Fruit fly (Drosophila melanogaster) whole organism, adult: ENCODE results near the gene CG14721.

ENCODE experiments used
- CG11617 ChIP-seq: fragments of 200-800 bp; sonication (Bioruptor generic); optimal IDR thresholded peaks from 2 replicates; lab custom pipeline; 2017; ENCODE audit warnings: mild to moderate bottlenecking, missing biosample characterization, missing genetic modification reagents, missing genetic modification characterization
- CG12768 ChIP-seq: fragments of 200-800 bp; sonication (Bioruptor generic); optimal IDR thresholded peaks from 2 replicates; lab custom pipeline; 2017; ENCODE audit warnings: missing biosample characterization, missing genetic modification characterization, mild to moderate bottlenecking, moderate library complexity, missing genetic modification reagents
- CG14711 ChIP-seq: fragments of 200-800 bp; sonication (Bioruptor generic); optimal IDR thresholded peaks from 2 replicates; lab custom pipeline; 2018; ENCODE audit warnings: missing biosample characterization, mild to moderate bottlenecking, missing genetic modification characterization, moderate library complexity
- CG1620 ChIP-seq: fragments of 200-800 bp; sonication (Bioruptor generic); optimal IDR thresholded peaks from 2 replicates; lab custom pipeline; 2016; ENCODE audit warnings: missing biosample characterization, missing genetic modification characterization
- CG33017 ChIP-seq: fragments of 200-800 bp; sonication (Bioruptor generic); optimal IDR thresholded peaks from 2 replicates; lab custom pipeline; 2018; ENCODE audit warnings: missing biosample characterization, mild to moderate bottlenecking, missing genetic modification characterization, moderate library complexity
- CG5204 ChIP-seq: fragments of 200-800 bp; sonication (Bioruptor generic); optimal IDR thresholded peaks from 2 replicates; lab custom pipeline; 2016; ENCODE audit warnings: missing biosample characterization, missing genetic modification characterization
- CG7045 ChIP-seq: fragments of 200-800 bp; sonication (Bioruptor generic); optimal IDR thresholded peaks from 2 replicates; lab custom pipeline; 2017; ENCODE audit warnings: missing biosample characterization, mild to moderate bottlenecking, missing genetic modification characterization
- CG7101 ChIP-seq: fragments of 200-800 bp; sonication (Bioruptor generic); optimal IDR thresholded peaks from 2 replicates; lab custom pipeline; 2018; ENCODE audit warnings: missing biosample characterization, mild to moderate bottlenecking, missing genetic modification characterization, moderate library complexity
- Clk ChIP-seq: fragments of 200-800 bp; sonication (Bioruptor generic); optimal IDR thresholded peaks from 2 replicates; lab custom pipeline; 2017; ENCODE audit warnings: missing biosample characterization, missing genetic modification characterization
- Crg-1 ChIP-seq: fragments of 200-800 bp; sonication (Bioruptor generic); optimal IDR thresholded peaks from 2 replicates; lab custom pipeline; 2016; ENCODE audit warnings: missing biosample characterization, missing genetic modification characterization
- Hr96 ChIP-seq: fragments of 200-800 bp; sonication (Bioruptor generic); optimal IDR thresholded peaks from 2 replicates; lab custom pipeline; 2016; ENCODE audit warnings: missing biosample characterization, missing genetic modification characterization
- Mnt ChIP-seq: fragments of 200-800 bp; sonication (Bioruptor generic); optimal IDR thresholded peaks from 2 replicates; lab custom pipeline; 2016; ENCODE audit warnings: missing biosample characterization, mild to moderate bottlenecking, missing genetic modification characterization
- bab1 ChIP-seq: fragments of 200-800 bp; sonication (Bioruptor generic); optimal IDR thresholded peaks from 3 replicates; lab custom pipeline; 2019; ENCODE audit warnings: missing biosample characterization, mild to moderate bottlenecking, missing genetic modification characterization, moderate library complexity
- cic ChIP-seq: fragments of 200-800 bp; sonication (Bioruptor generic); optimal IDR thresholded peaks from 2 replicates; lab custom pipeline; 2017; ENCODE audit warnings: missing biosample characterization, mild to moderate bottlenecking, missing genetic modification characterization, moderate library complexity
- cnc ChIP-seq, 2 experiments: fragments of >200 bp; optimal IDR thresholded peaks; 2 replicates each; lab custom pipeline; 2017
- kay ChIP-seq: fragments of 200-800 bp; sonication (Bioruptor generic); peaks from one replicate; lab custom pipeline; 2016; ENCODE audit warnings: missing biosample characterization, missing genetic modification characterization, borderline replicate concordance
- ovo ChIP-seq: fragments of 200-800 bp; sonication (Bioruptor generic); optimal IDR thresholded peaks from 2 replicates; lab custom pipeline; 2016; ENCODE audit warnings: missing biosample characterization, missing genetic modification characterization
- pad ChIP-seq: fragments of 200-800 bp; sonication (Bioruptor generic); optimal IDR thresholded peaks from 3 replicates; lab custom pipeline; 2017; ENCODE audit warnings: missing biosample characterization, missing genetic modification characterization, mild to moderate bottlenecking, moderate library complexity, missing genetic modification reagents
- tj ChIP-seq: fragments of 200-800 bp; sonication (Bioruptor generic); optimal IDR thresholded peaks from 3 replicates; lab custom pipeline; 2017; ENCODE audit warnings: missing biosample characterization, mild to moderate bottlenecking, missing genetic modification characterization, moderate library complexity
- toe ChIP-seq: fragments of 200-800 bp; sonication (Bioruptor generic); optimal IDR thresholded peaks from 2 replicates; lab custom pipeline; 2016; ENCODE audit warnings: missing biosample characterization, missing genetic modification characterization

Gene CG14721

dm6 chr3R:11771492-11771891, 36.2 kb downstream of the CG14721 start:
- TF ChIP-seq ovo (GFP tag; lab: Kevin White, UChicago) (no peak), CG7101 (tag; lab: Kevin White, UChicago) (no peak), CG7045 (GFP tag; lab: Kevin White, UChicago) (no peak), cic (GFP tag; lab: Kevin White, UChicago) (no peak), Mnt (no peak), CG12768 (GFP tag; lab: Kevin White, UChicago) (no peak), CG14711 (tag; lab: Kevin White, UChicago) (no peak), cnc (optimal IDR thresholded peaks at IDR 0.05; lab: Kevin White, UChicago) (no peak), Crg-1 (GFP tag; lab: Kevin White, UChicago) (no peak), CG11617 (GFP tag; lab: Kevin White, UChicago) (no peak), bab1 (GFP tag; lab: Kevin White, UChicago) (no peak), toe (no peak), CG5204 (no peak)

DNA sequence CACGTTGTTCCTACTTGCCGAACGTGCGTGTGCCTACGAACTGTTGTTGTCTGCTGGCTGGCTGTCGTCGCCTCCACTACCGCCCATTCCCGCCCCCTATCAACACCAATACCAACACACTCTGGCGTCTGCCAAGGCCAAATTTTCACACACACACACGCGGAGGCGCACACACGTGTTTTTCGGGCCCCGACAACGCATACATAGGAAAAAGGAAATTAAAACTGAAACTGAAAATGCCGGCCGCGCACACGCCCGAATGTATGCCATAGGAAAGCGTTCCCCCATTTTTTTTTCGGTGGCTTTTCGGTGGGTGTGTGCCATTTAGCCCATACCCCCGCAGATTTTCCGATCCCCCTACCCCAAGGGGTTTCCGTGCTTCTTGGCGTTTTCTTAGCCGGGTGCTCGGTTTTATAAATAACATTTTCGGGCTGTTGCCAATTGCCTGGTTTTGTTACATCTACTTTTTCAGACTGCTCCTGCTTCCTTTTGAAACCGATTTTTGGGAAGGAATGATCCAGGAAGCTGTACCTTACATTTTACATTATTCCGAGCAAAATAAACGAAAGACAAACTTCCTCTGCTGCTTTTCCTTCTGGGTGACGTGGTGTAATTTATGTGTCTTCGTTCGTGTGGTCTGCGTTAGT, 37.1 kb downstream of the CG14721 start:
- TF ChIP-seq CG11617 (GFP tag; lab: Kevin White, UChicago) (no peak), CG12768 (GFP tag; lab: Kevin White, UChicago) (no peak), kay (GFP tag; lab: Kevin White, UChicago) (peak; percentile 13), Clk (GFP tag; lab: Kevin White, UChicago) (no peak), Mnt (peak; percentile 20)

DNA sequence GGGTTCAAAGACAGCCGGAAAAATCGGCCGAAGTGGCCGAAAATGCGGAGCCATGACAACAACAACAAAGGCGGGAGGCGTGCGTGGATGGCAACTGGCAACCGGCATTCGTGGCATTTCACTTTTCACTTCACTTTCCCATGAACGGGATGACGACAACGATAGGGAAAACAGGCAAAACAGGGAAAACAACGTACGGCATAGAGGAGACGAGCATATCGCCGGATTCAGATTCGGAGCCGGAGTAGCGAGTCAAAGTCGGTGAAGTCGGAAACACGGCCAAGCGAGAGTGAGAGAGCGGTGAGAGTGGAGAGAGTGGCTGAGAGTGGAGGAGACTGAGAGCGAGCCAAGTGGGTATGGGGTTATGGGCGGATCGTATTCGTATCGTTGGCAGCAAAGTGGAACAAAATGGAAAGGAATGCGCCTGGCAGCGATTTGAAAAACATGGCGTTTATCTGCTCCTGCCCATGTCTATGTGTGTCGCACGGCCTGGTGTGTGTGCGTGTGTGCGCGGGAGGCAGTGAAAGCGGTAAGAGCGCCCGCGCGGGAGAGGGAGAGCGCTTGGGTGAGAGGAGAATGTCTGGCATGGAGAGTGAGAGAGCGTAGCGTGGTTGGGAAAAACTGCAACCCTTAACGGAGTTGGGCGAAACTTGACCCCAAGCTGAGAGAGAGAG, 38.2 kb downstream of the CG14721 start:
- no peak for TF ChIP-seq CG11617 (GFP tag; lab: Kevin White, UChicago)

dm6 chr3R:11773999-11774397, 38.8 kb downstream of the CG14721 start:
- peak; percentile 63 for TF ChIP-seq CG11617 (GFP tag; lab: Kevin White, UChicago)
- TF ChIP-seq CG14711 (tag; lab: Kevin White, UChicago): peak; percentile 57
- peak; percentile 58 for TF ChIP-seq CG12768 (GFP tag; lab: Kevin White, UChicago)
- TF ChIP-seq Clk (GFP tag; lab: Kevin White, UChicago): peak; percentile 9
- peak; percentile 79 for TF ChIP-seq CG7045 (GFP tag; lab: Kevin White, UChicago)
- TF ChIP-seq CG33017 (tag; lab: Kevin White, UChicago): peak; percentile 84
- no peak for TF ChIP-seq kay (GFP tag; lab: Kevin White, UChicago)
- TF ChIP-seq CG7101 (tag; lab: Kevin White, UChicago): peak; percentile 63
- no peak for TF ChIP-seq bab1 (GFP tag; lab: Kevin White, UChicago)
- peak; percentile 39 for TF ChIP-seq pad (GFP tag; lab: Kevin White, UChicago)

DNA sequence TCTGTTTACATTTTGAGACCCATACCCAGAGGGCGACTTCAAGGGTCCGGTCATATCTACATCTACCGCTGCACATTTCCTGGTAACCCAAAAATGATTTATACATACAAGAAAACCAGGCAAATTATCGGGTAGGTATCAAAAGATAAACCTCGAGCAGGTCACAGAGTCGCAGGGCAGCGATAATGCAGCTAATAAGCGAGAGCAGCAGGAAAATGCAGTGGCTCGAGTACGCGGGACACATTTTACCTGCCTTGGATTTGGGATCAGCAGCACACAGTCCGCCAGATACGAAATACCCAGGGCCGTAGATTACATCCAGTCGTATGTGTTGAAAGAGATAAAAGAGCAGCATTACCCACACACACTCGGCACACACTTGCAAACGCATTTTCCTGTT, 40.0 kb downstream of the CG14721 start:
- TF ChIP-seq CG33017 (tag; lab: Kevin White, UChicago): no peak
- no peak for TF ChIP-seq Crg-1 (GFP tag; lab: Kevin White, UChicago)
- TF ChIP-seq Hr96 (GFP tag; lab: Kevin White, UChicago): no peak
- no peak for TF ChIP-seq pad (GFP tag; lab: Kevin White, UChicago)
- TF ChIP-seq CG14711 (tag; lab: Kevin White, UChicago): no peak
- TF ChIP-seq toe: no peak
- no peak for TF ChIP-seq kay (GFP tag; lab: Kevin White, UChicago)
- TF ChIP-seq Clk (GFP tag; lab: Kevin White, UChicago): no peak
- TF ChIP-seq cic (GFP tag; lab: Kevin White, UChicago): no peak
- TF ChIP-seq Mnt: no peak
- no peak for TF ChIP-seq ovo (GFP tag; lab: Kevin White, UChicago)
- TF ChIP-seq CG11617 (GFP tag; lab: Kevin White, UChicago): no peak
- TF ChIP-seq tj (GFP tag; lab: Kevin White, UChicago): no peak
- no peak for TF ChIP-seq CG7101 (tag; lab: Kevin White, UChicago)
- no peak for TF ChIP-seq bab1 (GFP tag; lab: Kevin White, UChicago)

DNA sequence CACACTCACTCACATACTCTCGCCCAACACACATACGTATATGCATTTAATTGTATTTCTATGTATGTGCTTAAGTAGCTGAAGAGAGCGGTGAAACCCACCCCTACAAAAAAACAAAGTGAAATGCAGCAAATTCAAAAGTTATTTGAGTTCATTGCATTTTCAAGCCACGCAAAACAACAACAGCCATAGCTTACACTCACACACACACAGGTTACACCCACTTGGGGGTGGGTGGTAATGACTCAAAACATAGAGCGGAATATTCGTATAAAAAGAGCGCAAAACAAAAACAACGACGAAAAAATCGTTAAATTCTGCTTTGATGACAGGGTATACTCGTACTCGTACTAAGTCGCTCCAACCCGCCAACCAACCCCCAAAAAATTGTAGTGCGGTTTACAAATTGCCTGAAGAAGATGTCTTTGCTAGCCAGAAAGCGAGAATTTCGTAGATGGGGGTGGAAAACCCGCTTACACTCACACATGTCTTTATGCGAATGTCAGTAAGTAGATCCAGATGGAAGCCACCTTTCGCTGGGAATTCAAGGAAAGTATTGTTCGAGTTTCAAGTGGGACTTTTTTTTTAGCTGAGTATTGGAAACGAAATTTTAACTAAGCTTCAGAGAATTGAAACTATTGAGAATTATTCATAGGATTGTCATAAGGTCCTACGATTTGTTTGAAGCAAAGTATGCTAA, 41.0 kb downstream of the CG14721 start:
- TF ChIP-seq CG5204 (no peak), CG7101 (tag; lab: Kevin White, UChicago) (no peak), CG1620 (GFP tag; lab: Kevin White, UChicago) (no peak), kay (GFP tag; lab: Kevin White, UChicago) (peak; percentile 14)
